Worm (Caenorhabditis elegans): ENCODE results near the gene ZC239.3.
"Not testable (repeated sequence)": the region's sequence is repeated elsewhere in the genome, so short reads cannot be mapped to it uniquely, and the experiment has no call there.

Gene ZC239.3

DNA sequence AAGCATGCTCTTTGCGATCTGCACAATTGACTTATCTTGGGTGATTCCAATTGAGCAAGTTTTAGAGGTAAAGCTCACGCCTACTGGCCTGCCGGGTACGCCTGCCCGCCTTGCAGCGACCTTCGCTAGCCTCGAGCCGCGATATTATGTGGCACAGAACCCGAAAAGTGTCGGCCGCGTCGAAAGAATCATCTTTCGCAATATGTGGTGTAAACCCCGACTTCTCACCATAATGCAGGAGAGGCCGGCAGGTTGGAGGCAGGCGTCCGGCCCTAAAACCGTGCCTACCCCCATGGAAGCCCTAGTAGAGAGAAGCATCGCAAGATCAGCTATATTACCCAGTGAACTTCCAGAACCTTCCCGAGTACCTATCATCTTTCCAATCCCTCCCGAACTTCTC lies 30.0 kb upstream of the ZC239.3 start:
- peak; percentile 67 for TF ChIP-seq zfh-2 (GFP tag; conservative IDR thresholded peaks at IDR 0.05)
- TF ChIP-seq bed-1 (GFP tag; IDR thresholded peaks at IDR 0.05): no peak

DNA sequence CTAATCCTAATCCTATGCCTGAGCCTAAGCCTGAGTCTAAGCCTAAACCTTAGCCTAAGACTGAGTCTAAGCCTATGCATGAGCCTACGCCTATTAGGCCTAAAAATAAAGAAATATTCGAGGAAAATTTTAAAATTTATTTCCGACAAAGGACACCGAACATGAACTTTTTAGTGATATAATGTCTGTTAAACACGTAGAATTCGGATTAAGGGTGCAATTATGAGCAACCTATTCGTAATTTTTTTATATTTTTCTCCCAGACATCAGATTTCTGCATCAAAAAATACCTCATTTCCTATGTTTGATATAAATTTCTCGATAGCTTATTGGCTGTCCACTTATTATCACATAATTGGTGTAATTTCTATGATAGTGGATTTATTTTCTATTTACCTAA lies 26.8 kb upstream of the ZC239.3 start, which contains the start of gene Y27F2A.11:
Gene Y27F2A.11, plus strand, starts transcription at position 301 of the 400 bp plus-strand sequence.
- not testable (repeated sequence) for TF ChIP-seq unc-62 (GFP tag; optimal IDR thresholded peaks at IDR 0.05); F37B4.10 (GFP tag; IDR thresholded peaks at IDR 0.05); K11D2.4 (GFP tag; IDR thresholded peaks at IDR 0.05)

- TF ChIP-seq nhr-27 (tag; optimal IDR thresholded peaks at IDR 0.05); ceh-58 (GFP tag; IDR thresholded peaks at IDR 0.05); egrh-3 (GFP tag; IDR thresholded peaks at IDR 0.05): not testable (repeated sequence)
These were observed 24.3 kb upstream of the ZC239.3 start, which contains the start of gene Y27F2A.9 for ce11 chrII:3191544-3191943. Y27F2A.9 (minus strand) TSS chrII:3191644.

DNA sequence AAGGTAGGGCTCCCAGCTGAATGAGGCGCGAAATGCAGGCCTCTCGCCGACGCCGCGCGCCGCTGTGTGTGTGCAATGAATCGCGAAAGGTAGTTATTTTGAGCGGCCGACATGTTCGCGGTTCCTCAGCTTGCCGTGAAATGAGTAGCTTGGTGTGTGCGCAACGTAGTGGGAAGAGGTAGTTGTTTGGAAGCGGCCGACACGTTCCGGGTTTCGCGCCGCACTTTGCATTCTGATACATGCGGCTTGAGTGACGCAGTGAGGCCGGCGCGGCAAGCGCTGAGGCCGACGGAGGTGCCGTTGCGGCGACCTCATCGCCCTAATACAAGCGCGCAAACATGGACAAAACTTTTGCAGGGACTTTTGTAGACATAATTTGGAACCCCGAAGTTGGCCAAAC lies 20.1 kb upstream of the ZC239.3 start:
- TF ChIP-seq zfh-2 (GFP tag; conservative IDR thresholded peaks at IDR 0.05): peak; percentile 69; the same call in 1 of the 2 replicates
- no peak for TF ChIP-seq snpc-4 (GFP tag; optimal IDR thresholded peaks at IDR 0.05)
- TF ChIP-seq snpc-4 (tag; optimal IDR thresholded peaks at IDR 0.05): peak in 1 of 4 experiments; percentile 68
- no peak for TF ChIP-seq ccch-3 (GFP tag; optimal IDR thresholded peaks at IDR 0.05)
- TF ChIP-seq nfya-1 (tag; optimal IDR thresholded peaks at IDR 0.05; ENCODE audit: borderline replicate concordance, insufficient read depth): no peak
- no peak for TF ChIP-seq let-607 (tag; optimal IDR thresholded peaks at IDR 0.05)
- TF ChIP-seq K11D2.4 (GFP tag; IDR thresholded peaks at IDR 0.05): no peak

ce11 chrII:3196966-3197365 lies 18.9 kb upstream of the ZC239.3 start, which contains the start of gene gcy-15:
gcy-15 (minus strand) TSS chrII:3197066.
- TF ChIP-seq dpff-1 (tag; optimal IDR thresholded peaks at IDR 0.05) (no peak), efl-1 (GFP tag; optimal IDR thresholded peaks at IDR 0.05) (no peak), tbp1 (GFP tag; optimal IDR thresholded peaks at IDR 0.05) (no peak), athp-1 (tag; optimal IDR thresholded peaks at IDR 0.05) (no peak), bed-1 (GFP tag; IDR thresholded peaks at IDR 0.05) (no peak), lin-54 (GFP tag; optimal IDR thresholded peaks at IDR 0.05) (no peak), attf-3 (GFP tag; conservative IDR thresholded peaks at IDR 0.05) (no peak), bed-2 (GFP tag; IDR thresholded peaks at IDR 0.05) (no peak), F57C9.4 (tag; optimal IDR thresholded peaks at IDR 0.05) (no peak), zfh-2 (GFP tag; conservative IDR thresholded peaks at IDR 0.05) (no peak), zim-3 (tag; optimal IDR thresholded peaks at IDR 0.05) (no peak), egrh-3 (GFP tag; IDR thresholded peaks at IDR 0.05) (no peak), ZK185.1 (tag; optimal IDR thresholded peaks at IDR 0.05; ENCODE audit: poor library complexity, severe bottlenecking) (no peak), unc-130 (GFP tag; optimal IDR thresholded peaks at IDR 0.05) (no peak), Y53G8AR.9 (GFP tag; conservative IDR thresholded peaks at IDR 0.05) (no peak), ceh-91 (GFP tag; IDR thresholded peaks at IDR 0.05) (no peak), nhr-80 (tag; optimal IDR thresholded peaks at IDR 0.05) (no peak)

ce11 chrII:3198998-3199397 lies 16.9 kb upstream of the ZC239.3 start, which contains the start of gene sri-51:
sri-51 (minus strand) TSS chrII:3199098.
- no peak for TF ChIP-seq lir-1 (GFP tag; conservative IDR thresholded peaks at IDR 0.05)
- no peak for TF ChIP-seq bed-2 (GFP tag; IDR thresholded peaks at IDR 0.05)
- TF ChIP-seq attf-6 (GFP tag; IDR thresholded peaks at IDR 0.05): no peak
- TF ChIP-seq ztf-22 (GFP tag; optimal IDR thresholded peaks at IDR 0.05): no peak
- no peak for TF ChIP-seq rpc-1 (optimal IDR thresholded peaks at IDR 0.05)
- TF ChIP-seq rpc-1 (tag; optimal IDR thresholded peaks at IDR 0.05): no peak
- TF ChIP-seq dpff-1 (tag; optimal IDR thresholded peaks at IDR 0.05): no peak
- no peak for TF ChIP-seq hmg-20 (GFP tag; IDR thresholded peaks at IDR 0.05)

Data from whole organism, young adult.